Worm (Caenorhabditis elegans) whole organism, L4/young adult: ENCODE measurements around the gene immt-2.

ENCODE experiments used
- dao-5 ChIP-seq: sonication (generic microtip); optimal IDR thresholded peaks from 2 replicates; lab custom pipeline; 2016; ENCODE audit warnings: missing genotype, missing genetic modification characterization, moderate library complexity, missing compliant biosample characterization
- him-1 ChIP-seq: sonication (generic microtip); optimal IDR thresholded peaks from 2 replicates; lab custom pipeline; 2016; ENCODE audit warnings: missing genotype, missing genetic modification reagents, missing genetic modification characterization, missing compliant biosample characterization

- TF ChIP-seq him-1, result no peak
- no peak for TF ChIP-seq dao-5 (tag; lab: Kevin White, UChicago)
Measured at ce11 chrV:16808168-16808567, 19.1 kb downstream of the immt-2 start.
